Worm (Caenorhabditis elegans) whole organism, young adult: ENCODE data around the gene sma-5.

Source experiments
- C06A6.2 ChIP-seq: fragments of 200-800 bp; sonication (Bioruptor generic); conservative IDR thresholded peaks from 2 replicates; pipeline ENCODE4 v1.3.6; 2022; ENCODE audit warnings: missing genetic modification characterization, missing compliant biosample characterization
- F49E8.2 ChIP-seq: sonication (generic microtip); optimal IDR thresholded peaks from 3 replicates; lab custom pipeline; 2017; ENCODE audit warnings: missing genetic modification characterization, mild to moderate bottlenecking, missing compliant biosample characterization, antibody characterized with exemption, moderate library complexity; ENCODE audit not compliant: insufficient read depth
- attf-3 ChIP-seq: fragments of 200-800 bp; sonication (Bioruptor generic); conservative IDR thresholded peaks from 2 replicates; pipeline ENCODE4 v1.3.6; 2022; ENCODE audit warnings: missing genetic modification reagents, missing genetic modification characterization, missing compliant biosample characterization
- bed-2 ChIP-seq: fragments of 200-800 bp; sonication (Bioruptor generic); IDR thresholded peaks from 2 replicates; pipeline ENCODE4 v1.3.6; 2022; ENCODE audit warnings: missing genetic modification reagents, missing genetic modification characterization, missing compliant biosample characterization
- hlh-26 ChIP-seq: fragments of 200-800 bp; sonication (Bioruptor generic); conservative IDR thresholded peaks from 2 replicates; pipeline ENCODE4 v1.3.6; 2022; ENCODE audit warnings: missing genetic modification reagents, missing genetic modification characterization, missing compliant biosample characterization
- lin-26 ChIP-seq: fragments of 200-800 bp; sonication (Bioruptor generic); IDR thresholded peaks from 2 replicates; pipeline ENCODE4 v1.3.6; 2022; ENCODE audit warnings: missing genetic modification reagents, missing genetic modification characterization, missing compliant biosample characterization
- madf-6 ChIP-seq: fragments of 200-800 bp; sonication (Bioruptor generic); IDR thresholded peaks from 2 replicates; pipeline ENCODE4 v1.3.6; 2022; ENCODE audit warnings: missing genetic modification reagents, missing genetic modification characterization, missing compliant biosample characterization
- nhr-120 ChIP-seq: fragments of 200-800 bp; sonication (Bioruptor generic); IDR thresholded peaks from 2 replicates; pipeline ENCODE4 v1.3.6; 2022; ENCODE audit warnings: missing genetic modification characterization, missing compliant biosample characterization
- snpc-1.1 ChIP-seq: sonication (generic microtip); optimal IDR thresholded peaks from 2 replicates; lab custom pipeline; 2017; ENCODE audit warnings: missing genetic modification characterization, mild to moderate bottlenecking, missing compliant biosample characterization, antibody characterized with exemption, moderate library complexity, missing genotype, missing genetic modification reagents; ENCODE audit not compliant: insufficient read depth
- somi-1 ChIP-seq: fragments of 200-800 bp; sonication (Bioruptor generic); optimal IDR thresholded peaks from 2 replicates; lab custom pipeline; 2018; ENCODE audit warnings: mild to moderate bottlenecking, missing genetic modification characterization, missing compliant biosample characterization
- tlf-1 ChIP-seq: fragments of 200-800 bp; sonication (Bioruptor generic); optimal IDR thresholded peaks from 2 replicates; lab custom pipeline; 2018; ENCODE audit warnings: mild to moderate bottlenecking, missing genetic modification characterization, missing compliant biosample characterization

- TF ChIP-seq F49E8.2 (tag; lab: Kevin White, UChicago) (no peak), snpc-1.1 (tag; lab: Kevin White, UChicago) (no peak), attf-3 (GFP tag; lab: Robert Waterston, UW) (no peak), nhr-120 (GFP tag; lab: Robert Waterston, UW) (no peak), hlh-26 (GFP tag; lab: Robert Waterston, UW) (no peak), tlf-1 (GFP tag; lab: Kevin White, UChicago) (no peak), bed-2 (GFP tag; lab: Robert Waterston, UW) (no peak), C06A6.2 (GFP tag; lab: Robert Waterston, UW) (no peak), somi-1 (GFP tag; lab: Kevin White, UChicago) (no peak), lin-26 (GFP tag; lab: Robert Waterston, UW) (no peak), madf-6 (no peak)
Measured at ce11 chrX:11967034-11967433, 38.3 kb downstream of the sma-5 start.
